Worm (Caenorhabditis elegans) whole organism, L2 larva: Measurements from ENCODE around the gene C06B8.2.

ENCODE experiments used
- F13H6.1 ChIP-seq: sonication (generic microtip); optimal IDR thresholded peaks from 2 replicates; lab custom pipeline; 2016; ENCODE audit warnings: missing genetic modification characterization, missing compliant biosample characterization
- aly-2 ChIP-seq: fragments of 150-350 bp; optimal IDR thresholded peaks from 2 replicates; lab custom pipeline; 2014; ENCODE audit warnings: missing biosample characterization, missing genetic modification characterization
- ama-1 ChIP-seq: fragments of 150-350 bp; optimal IDR thresholded peaks from 2 replicates; lab custom pipeline; 2018; ENCODE audit warnings: inconsistent platforms
- fos-1 ChIP-seq: fragments of 150-350 bp; optimal IDR thresholded peaks from 2 replicates; lab custom pipeline; 2014; ENCODE audit warnings: missing biosample characterization, missing genetic modification characterization
- lin-13 ChIP-seq: fragments of 150-350 bp; optimal IDR thresholded peaks from 2 replicates; lab custom pipeline; 2014; ENCODE audit warnings: missing biosample characterization, missing genetic modification reagents, missing genetic modification characterization
- lsy-2 ChIP-seq, 2 experiments: fragments of 150-350 bp in 1 of 2; sonication (generic microtip) in 1 of 2; optimal IDR thresholded peaks; 2 replicates each; lab custom pipeline; 2014 to 2017; ENCODE audit warnings: missing biosample characterization in 2 of 2, missing genetic modification characterization in 2 of 2
- nhr-11 ChIP-seq: fragments of 150-350 bp; optimal IDR thresholded peaks from 2 replicates; lab custom pipeline; 2014; ENCODE audit warnings: missing biosample characterization, missing genetic modification characterization
- nhr-237 ChIP-seq: fragments of 150-350 bp; optimal IDR thresholded peaks from 2 replicates; lab custom pipeline; 2014; ENCODE audit warnings: missing biosample characterization, missing genetic modification characterization
- nhr-77 ChIP-seq: fragments of 150-350 bp; optimal IDR thresholded peaks from 2 replicates; lab custom pipeline; 2014; ENCODE audit warnings: missing biosample characterization, missing genetic modification characterization
- sma-3 ChIP-seq: sonication (generic microtip); optimal IDR thresholded peaks from 2 replicates; lab custom pipeline; 2016; ENCODE audit warnings: missing genetic modification reagents, missing genetic modification characterization, missing compliant biosample characterization
- snpc-4 ChIP-seq: fragments of 150-350 bp; optimal IDR thresholded peaks from 2 replicates; lab custom pipeline; 2014; ENCODE audit warnings: missing biosample characterization, missing genetic modification characterization
- ztf-11 ChIP-seq: sonication (generic microtip); optimal IDR thresholded peaks from 2 replicates; lab custom pipeline; 2017; ENCODE audit warnings: missing biosample characterization, missing genetic modification characterization

- TF ChIP-seq lin-13 (no peak), nhr-237 (tag; lab: Kevin White, UChicago) (no peak), ama-1 (no peak), aly-2 (no peak), lsy-2 (tag; optimal IDR thresholded peaks at IDR 0.05; lab: Kevin White, UChicago) (no peak), nhr-11 (tag; lab: Kevin White, UChicago) (no peak), fos-1 (tag; lab: Kevin White, UChicago) (no peak), sma-3 (GFP tag; lab: Kevin White, UChicago) (no peak), ztf-11 (no peak), F13H6.1 (no peak), nhr-77 (tag; lab: Kevin White, UChicago) (no peak), snpc-4 (tag; lab: Kevin White, UChicago) (no peak)
Measured at ce11 chrV:15521920-15522319, 43.4 kb upstream of the C06B8.2 start, which contains the start of gene lgc-31.
